Worm (Caenorhabditis elegans): Measurements from ENCODE around the gene let-19.

The let-19 gene

DNA sequence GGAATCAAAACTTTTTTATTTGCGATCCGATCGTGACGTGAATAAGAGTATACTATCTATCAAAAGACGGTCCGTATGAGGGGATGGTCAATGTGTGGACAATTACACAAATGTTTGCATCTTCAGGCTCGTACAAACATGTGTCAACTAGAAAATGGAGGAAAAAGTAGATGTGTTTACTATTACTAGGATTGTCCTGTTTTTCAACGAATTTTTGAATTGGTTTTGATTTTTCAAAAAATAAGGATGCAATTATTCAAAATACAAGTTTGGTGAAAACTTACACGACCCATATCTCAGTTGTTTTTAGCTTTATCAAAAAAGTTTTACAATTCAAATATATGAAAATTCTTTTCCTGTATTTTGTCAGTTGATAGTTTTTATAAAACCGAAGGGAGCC lies 15.5 kb upstream of the let-19 start, which contains the start of gene K08F8.7:
Gene K08F8.7 (minus strand): TSS at position 101 of the 400 bp plus-strand sequence.
- no peak for TF ChIP-seq odd-2 (tag; optimal IDR thresholded peaks at IDR 0.05)
- no peak for TF ChIP-seq hlh-30 (tag; optimal IDR thresholded peaks at IDR 0.05; ENCODE audit: insufficient read depth)
- no peak for TF ChIP-seq eyg-1 (tag; optimal IDR thresholded peaks at IDR 0.05)
- TF ChIP-seq ceh-30 (tag; optimal IDR thresholded peaks at IDR 0.05), result no peak
- TF ChIP-seq pros-1 (tag; optimal IDR thresholded peaks at IDR 0.05), result no peak
- TF ChIP-seq pha-4 (tag; optimal IDR thresholded peaks at IDR 0.05), result no peak
- no peak for TF ChIP-seq unc-55 (GFP tag; optimal IDR thresholded peaks at IDR 0.05)
- TF ChIP-seq pag-3 (tag; optimal IDR thresholded peaks at IDR 0.05; ENCODE audit: borderline replicate concordance), result no peak

DNA sequence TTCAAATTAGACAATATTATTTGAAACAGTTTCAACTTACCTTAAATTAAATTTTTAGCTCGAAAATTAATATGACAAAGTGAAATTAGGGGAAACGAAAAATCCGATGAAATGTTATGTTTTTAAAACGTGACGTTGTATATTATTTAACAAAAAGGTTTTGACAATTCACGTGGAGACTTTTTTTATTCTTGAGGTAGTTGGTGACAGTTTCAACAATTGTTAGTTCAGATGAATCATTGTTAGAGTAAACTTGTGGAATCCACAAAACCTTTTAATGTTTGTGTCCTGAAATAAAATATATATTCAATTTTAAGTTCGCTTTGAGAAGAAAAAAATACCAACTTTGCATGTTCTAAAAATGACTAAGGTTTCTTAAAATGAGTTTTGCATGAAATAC lies 11.3 kb upstream of the let-19 start, which contains the start of gene fut-1:
Gene fut-1 (minus strand): TSS at position 101 of the 400 bp plus-strand sequence.
- TF ChIP-seq hlh-15 (tag; optimal IDR thresholded peaks at IDR 0.05) (no peak), ceh-22 (tag; optimal IDR thresholded peaks at IDR 0.05) (no peak), unc-3 (GFP tag; conservative IDR thresholded peaks at IDR 0.05) (no peak), unc-3 (tag; optimal IDR thresholded peaks at IDR 0.05) (no peak), gmeb-2 (tag; optimal IDR thresholded peaks at IDR 0.05) (no peak), pqm-1 (tag; optimal IDR thresholded peaks at IDR 0.05) (no peak), ref-2 (tag; optimal IDR thresholded peaks at IDR 0.05) (no peak), ceh-14 (tag; optimal IDR thresholded peaks at IDR 0.05) (no peak), ceh-18 (tag; optimal IDR thresholded peaks at IDR 0.05) (no peak), ama-1 (optimal IDR thresholded peaks at IDR 0.05) (no peak), sox-2 (GFP tag; IDR thresholded peaks at IDR 0.05) (no peak), sdc-2 (tag; optimal IDR thresholded peaks at IDR 0.05) (no peak), ceh-30 (tag; optimal IDR thresholded peaks at IDR 0.05) (no peak), syd-9 (tag; optimal IDR thresholded peaks at IDR 0.05) (no peak), ttx-3 (tag; optimal IDR thresholded peaks at IDR 0.05) (no peak)

DNA sequence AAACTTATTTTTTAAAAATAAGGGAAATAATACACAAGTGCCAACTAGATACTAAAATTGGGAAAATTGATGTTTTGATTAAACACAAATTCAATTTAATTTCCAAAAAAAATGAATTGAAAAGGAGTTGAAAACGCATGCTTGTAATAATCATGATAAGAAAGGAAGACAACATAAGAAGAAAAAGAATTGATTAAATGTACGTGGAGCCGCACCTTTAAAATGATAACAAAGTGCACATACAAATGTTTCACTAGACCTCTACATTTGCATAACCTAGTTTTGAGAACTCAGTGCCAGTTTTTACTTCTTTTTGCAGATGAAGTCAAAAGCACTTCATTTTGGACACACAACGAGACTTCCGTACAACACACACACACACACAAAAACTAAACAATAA lies 9.0 kb upstream of the let-19 start:
- TF ChIP-seq ref-2 (tag; optimal IDR thresholded peaks at IDR 0.05) (no peak), gmeb-2 (tag; optimal IDR thresholded peaks at IDR 0.05) (no peak), ceh-30 (tag; optimal IDR thresholded peaks at IDR 0.05) (no peak)

DNA sequence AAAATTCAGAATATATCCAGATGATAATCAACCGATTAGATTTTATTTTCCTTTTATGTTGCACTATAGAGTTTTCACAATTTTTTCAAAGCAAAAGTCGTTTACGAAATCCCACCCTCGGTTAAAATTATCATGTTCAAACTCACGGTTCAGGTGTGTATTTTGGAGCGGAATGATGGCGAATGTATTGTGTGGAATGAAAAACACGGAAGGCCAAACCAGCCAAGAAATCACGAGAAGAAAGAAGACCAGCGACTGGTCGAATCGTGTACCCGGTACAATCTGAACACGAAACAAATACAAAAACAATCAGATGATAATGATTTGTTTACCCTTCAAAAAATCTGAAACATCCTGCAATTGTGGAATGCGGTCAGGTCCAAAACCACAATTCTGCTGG lies 7.4 kb upstream of the let-19 start:
- no peak for TF ChIP-seq ceh-22 (tag; optimal IDR thresholded peaks at IDR 0.05)
- TF ChIP-seq tbx-2 (tag; optimal IDR thresholded peaks at IDR 0.05), result no peak
- TF ChIP-seq tbx-7 (tag; optimal IDR thresholded peaks at IDR 0.05), result no peak
- TF ChIP-seq lin-11 (tag; optimal IDR thresholded peaks at IDR 0.05), result no peak
- TF ChIP-seq fax-1 (tag; optimal IDR thresholded peaks at IDR 0.05), result no peak
- no peak for TF ChIP-seq elt-4 (tag; optimal IDR thresholded peaks at IDR 0.05)
- no peak for TF ChIP-seq lim-6 (tag; optimal IDR thresholded peaks at IDR 0.05)
- TF ChIP-seq gmeb-2 (tag; optimal IDR thresholded peaks at IDR 0.05), result no peak
- TF ChIP-seq nhr-232 (tag; optimal IDR thresholded peaks at IDR 0.05), result no peak
- TF ChIP-seq dve-1 (tag; optimal IDR thresholded peaks at IDR 0.05), result no peak
- no peak for TF ChIP-seq ceh-19 (GFP tag; optimal IDR thresholded peaks at IDR 0.05)
- TF ChIP-seq unc-86 (tag; optimal IDR thresholded peaks at IDR 0.05), result no peak
- no peak for TF ChIP-seq hlh-15 (tag; optimal IDR thresholded peaks at IDR 0.05)
- TF ChIP-seq ttx-3 (tag; optimal IDR thresholded peaks at IDR 0.05), result no peak
- TF ChIP-seq C38D4.7 (GFP tag; optimal IDR thresholded peaks at IDR 0.05), result no peak
- no peak for TF ChIP-seq hlh-8 (tag; optimal IDR thresholded peaks at IDR 0.05)

DNA sequence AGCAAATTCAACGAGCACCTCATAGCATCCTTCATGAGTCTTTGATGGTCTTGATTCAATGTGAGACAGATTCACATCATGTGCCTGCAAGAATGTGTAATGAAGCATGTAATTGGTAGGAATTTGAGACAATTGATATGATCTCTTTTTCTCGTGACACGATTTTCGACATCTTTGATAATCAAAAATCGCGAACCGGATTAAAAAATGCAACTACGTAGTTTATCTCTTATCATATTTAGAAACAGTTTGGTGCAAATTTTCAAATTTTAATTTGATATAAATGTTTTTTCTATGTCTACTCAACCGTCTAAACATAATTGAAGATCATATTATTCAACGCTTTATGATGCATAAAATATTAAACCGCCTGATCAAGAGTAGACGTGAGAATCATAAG lies 6.4 kb upstream of the let-19 start:
- TF ChIP-seq ama-1 (optimal IDR thresholded peaks at IDR 0.05) (no peak), sdc-2 (tag; optimal IDR thresholded peaks at IDR 0.05) (no peak), npax-4 (tag; optimal IDR thresholded peaks at IDR 0.05) (no peak), ztf-16 (tag; optimal IDR thresholded peaks at IDR 0.05) (no peak), ttx-3 (tag; optimal IDR thresholded peaks at IDR 0.05) (no peak), elt-4 (tag; optimal IDR thresholded peaks at IDR 0.05) (no peak), ceh-9 (tag; optimal IDR thresholded peaks at IDR 0.05) (no peak), ceh-48 (tag; optimal IDR thresholded peaks at IDR 0.05) (no peak), sox-2 (GFP tag; IDR thresholded peaks at IDR 0.05) (no peak), mec-3 (tag; optimal IDR thresholded peaks at IDR 0.05; ENCODE audit: borderline replicate concordance) (no peak), madf-2 (tag; optimal IDR thresholded peaks at IDR 0.05) (no peak)
